Worm (Caenorhabditis elegans) whole organism, L1 larva: ENCODE data around the gene ptr-8.

Experiments used
- C34B4.2 ChIP-seq: sonication (generic microtip); optimal IDR thresholded peaks from 2 replicates; lab custom pipeline; 2017; ENCODE audit warnings: mild to moderate bottlenecking, missing genetic modification characterization, missing compliant biosample characterization
- Y116A8C.19 ChIP-seq: sonication (generic microtip); optimal IDR thresholded peaks from 2 replicates; lab custom pipeline; 2016; ENCODE audit warnings: missing compliant biosample characterization, missing genetic modification characterization, borderline replicate concordance
- aha-1 ChIP-seq: fragments of 150-350 bp; optimal IDR thresholded peaks from 2 replicates; lab custom pipeline; 2014; ENCODE audit warnings: missing biosample characterization, missing genetic modification characterization
- alr-1 ChIP-seq: fragments of 200-800 bp; sonication (Bioruptor generic); optimal IDR thresholded peaks from 2 replicates; lab custom pipeline; 2018; ENCODE audit warnings: borderline replicate concordance, mild to moderate bottlenecking, missing genetic modification characterization, missing compliant biosample characterization
- aly-2 ChIP-seq: fragments of 150-350 bp; optimal IDR thresholded peaks from 2 replicates; lab custom pipeline; 2014; ENCODE audit warnings: missing biosample characterization, missing genetic modification characterization
- ama-1 ChIP-seq: fragments of 150-350 bp; optimal IDR thresholded peaks from 2 replicates; lab custom pipeline; 2014
- blmp-1 ChIP-seq: fragments of 150-350 bp; optimal IDR thresholded peaks from 2 replicates; lab custom pipeline; 2014; ENCODE audit warnings: missing biosample characterization, missing genetic modification characterization
- ceh-63 ChIP-seq: fragments of 200-800 bp; sonication (Bioruptor generic); optimal IDR thresholded peaks from 2 replicates; lab custom pipeline; 2018; ENCODE audit warnings: mild to moderate bottlenecking, missing genetic modification characterization, missing compliant biosample characterization
- ceh-82 ChIP-seq, 3 experiments: fragments of 150-350 bp in 1 of 3; sonication (generic microtip) in 2 of 3; optimal IDR thresholded peaks; 2 replicates each; lab custom pipeline; 2014 to 2017; ENCODE audit warnings: missing biosample characterization in 3 of 3, missing genetic modification characterization in 3 of 3
- ces-1 ChIP-seq: fragments of 150-350 bp; optimal IDR thresholded peaks from 2 replicates; lab custom pipeline; 2014; ENCODE audit warnings: missing biosample characterization, missing genetic modification reagents, missing genetic modification characterization
- dsc-1 ChIP-seq: sonication (generic microtip); optimal IDR thresholded peaks from 2 replicates; lab custom pipeline; 2016; ENCODE audit warnings: mild to moderate bottlenecking, missing genetic modification characterization, missing compliant biosample characterization
- efl-3 ChIP-seq: fragments of 200-800 bp; sonication (Bioruptor generic); optimal IDR thresholded peaks from 2 replicates; lab custom pipeline; 2018; ENCODE audit warnings: mild to moderate bottlenecking, missing genetic modification characterization, missing compliant biosample characterization
- egl-27 ChIP-seq, 2 experiments: fragments of 150-350 bp in 1 of 2; sonication (generic microtip); optimal IDR thresholded peaks; 3 replicates each; lab custom pipeline; 2017 to 2018; ENCODE audit warnings: missing biosample characterization in 2 of 2, missing genetic modification characterization in 2 of 2, missing genetic modification reagents in 2 of 2
- elt-2 ChIP-seq: sonication (generic microtip); optimal IDR thresholded peaks from 2 replicates; lab custom pipeline; 2016; ENCODE audit warnings: missing genetic modification characterization, mild to moderate bottlenecking, inconsistent platforms, missing compliant biosample characterization, missing genetic modification reagents
- ets-5 ChIP-seq: fragments of 200-800 bp; sonication (Bioruptor generic); IDR thresholded peaks from 2 replicates; pipeline ENCODE4 v1.3.6; 2022; ENCODE audit warnings: missing genetic modification characterization, missing compliant biosample characterization
- fkh-10 ChIP-seq: sonication (generic microtip); optimal IDR thresholded peaks from 2 replicates; lab custom pipeline; 2017; ENCODE audit warnings: missing biosample characterization, missing genetic modification reagents, missing genetic modification characterization
- fkh-4 ChIP-seq: sonication (generic microtip); optimal IDR thresholded peaks from 2 replicates; lab custom pipeline; 2016; ENCODE audit warnings: missing compliant biosample characterization, missing genetic modification characterization, borderline replicate concordance
- fkh-8 ChIP-seq: sonication (generic microtip); optimal IDR thresholded peaks from 2 replicates; lab custom pipeline; 2016; ENCODE audit warnings: mild to moderate bottlenecking, missing genetic modification characterization, missing compliant biosample characterization
- fos-1 ChIP-seq: fragments of 150-350 bp; optimal IDR thresholded peaks from 2 replicates; lab custom pipeline; 2014; ENCODE audit warnings: missing biosample characterization, missing genetic modification characterization
- hpl-2 ChIP-seq: fragments of 150-350 bp; optimal IDR thresholded peaks from 2 replicates; lab custom pipeline; 2014; ENCODE audit warnings: missing biosample characterization, missing genetic modification reagents, missing genetic modification characterization
- irx-1 ChIP-seq: sonication (generic microtip); optimal IDR thresholded peaks from 2 replicates; lab custom pipeline; 2016; ENCODE audit warnings: missing genetic modification characterization, missing compliant biosample characterization
- isw-1 ChIP-seq: fragments of 200-800 bp; sonication (Bioruptor generic); IDR thresholded peaks from 2 replicates; pipeline ENCODE4 v1.3.6; 2022; ENCODE audit warnings: missing genetic modification characterization, missing compliant biosample characterization
- jun-1 ChIP-seq: fragments of 150-350 bp; optimal IDR thresholded peaks from 2 replicates; lab custom pipeline; 2014; ENCODE audit warnings: missing biosample characterization, missing genetic modification reagents, missing genetic modification characterization
- lin-14 ChIP-seq: fragments of 200-800 bp; sonication (Bioruptor generic); optimal IDR thresholded peaks from 2 replicates; lab custom pipeline; 2018; ENCODE audit warnings: mild to moderate bottlenecking, missing genetic modification characterization, moderate library complexity, missing compliant biosample characterization
- lin-15B ChIP-seq: fragments of 150-350 bp; sonication (generic microtip); optimal IDR thresholded peaks from 3 replicates; lab custom pipeline; 2014; ENCODE audit warnings: missing biosample characterization, missing genetic modification characterization
- lin-35 ChIP-seq, 2 experiments: fragments of 150-350 bp; optimal IDR thresholded peaks; 2 replicates each; lab custom pipeline; 2014; ENCODE audit warnings: missing biosample characterization in 2 of 2, missing genetic modification characterization in 2 of 2, missing genetic modification reagents in 2 of 2
- lin-39 ChIP-seq: fragments of 150-350 bp; optimal IDR thresholded peaks from 2 replicates; lab custom pipeline; 2014; ENCODE audit warnings: missing biosample characterization, missing genetic modification reagents, missing genetic modification characterization
- mef-2 ChIP-seq: fragments of 150-350 bp; optimal IDR thresholded peaks from 2 replicates; lab custom pipeline; 2014; ENCODE audit warnings: missing biosample characterization, missing genetic modification characterization
- mep-1 ChIP-seq: fragments of 150-350 bp; optimal IDR thresholded peaks from 2 replicates; lab custom pipeline; 2014; ENCODE audit warnings: missing biosample characterization, missing genetic modification characterization
- nhr-12 ChIP-seq: sonication (generic microtip); optimal IDR thresholded peaks from 2 replicates; lab custom pipeline; 2017; ENCODE audit warnings: missing biosample characterization, missing genetic modification characterization
- nhr-19 ChIP-seq: fragments of 200-800 bp; sonication (Bioruptor generic); conservative IDR thresholded peaks from 2 replicates; pipeline ENCODE4 v1.3.6; 2022; ENCODE audit warnings: missing genetic modification characterization, missing compliant biosample characterization
- nhr-28 ChIP-seq: fragments of 150-350 bp; optimal IDR thresholded peaks from 2 replicates; lab custom pipeline; 2014; ENCODE audit warnings: missing biosample characterization, missing genetic modification characterization
- nhr-47 ChIP-seq: sonication (generic microtip); optimal IDR thresholded peaks from 2 replicates; lab custom pipeline; 2016; ENCODE audit warnings: mild to moderate bottlenecking, missing genetic modification characterization, moderate library complexity, missing compliant biosample characterization
- nhr-71 ChIP-seq: sonication (generic microtip); optimal IDR thresholded peaks from 2 replicates; lab custom pipeline; 2016; ENCODE audit warnings: mild to moderate bottlenecking, missing genetic modification characterization, moderate library complexity, missing compliant biosample characterization
- nhr-76 ChIP-seq: sonication (generic microtip); optimal IDR thresholded peaks from 2 replicates; lab custom pipeline; 2017; ENCODE audit warnings: missing biosample characterization, missing genetic modification characterization
- nhr-84 ChIP-seq: sonication (generic microtip); optimal IDR thresholded peaks from 2 replicates; lab custom pipeline; 2017; ENCODE audit warnings: missing biosample characterization, missing genetic modification characterization
- nhr-85 ChIP-seq: sonication (generic microtip); peaks from one replicate; lab custom pipeline; 2016; ENCODE audit warnings: missing genetic modification characterization, inconsistent platforms, missing compliant biosample characterization
- rnt-1 ChIP-seq: sonication (generic microtip); optimal IDR thresholded peaks from 2 replicates; lab custom pipeline; 2016; ENCODE audit warnings: mild to moderate bottlenecking, missing genetic modification characterization, moderate library complexity, missing compliant biosample characterization
- snpc-4 ChIP-seq: fragments of 150-350 bp; optimal IDR thresholded peaks from 2 replicates; lab custom pipeline; 2014; ENCODE audit warnings: missing biosample characterization, missing genetic modification characterization
- snu-23 ChIP-seq: sonication (generic microtip); optimal IDR thresholded peaks from 2 replicates; lab custom pipeline; 2016; ENCODE audit warnings: missing genetic modification characterization, missing compliant biosample characterization
- sox-4 ChIP-seq: sonication (generic microtip); optimal IDR thresholded peaks from 2 replicates; lab custom pipeline; 2016; ENCODE audit warnings: missing genetic modification characterization, missing compliant biosample characterization
- sptf-1 ChIP-seq: fragments of 150-350 bp; optimal IDR thresholded peaks from 2 replicates; lab custom pipeline; 2014; ENCODE audit warnings: missing biosample characterization, missing genetic modification characterization
- swsn-7 ChIP-seq: sonication (generic microtip); optimal IDR thresholded peaks from 2 replicates; lab custom pipeline; 2016; ENCODE audit warnings: missing genetic modification characterization, missing compliant biosample characterization
- unc-130 ChIP-seq: fragments of 150-350 bp; optimal IDR thresholded peaks from 2 replicates; lab custom pipeline; 2017; ENCODE audit warnings: missing biosample characterization, missing genetic modification characterization, inconsistent platforms
- unc-30 ChIP-seq: sonication (generic microtip); optimal IDR thresholded peaks from 2 replicates; lab custom pipeline; 2017; ENCODE audit warnings: missing biosample characterization, missing genetic modification characterization
- unc-86 ChIP-seq: sonication (generic microtip); optimal IDR thresholded peaks from 2 replicates; lab custom pipeline; 2016; ENCODE audit warnings: missing genetic modification characterization, missing compliant biosample characterization
- xbp-1 ChIP-seq: sonication (generic microtip); optimal IDR thresholded peaks from 2 replicates; lab custom pipeline; 2016; ENCODE audit warnings: missing genetic modification characterization, missing compliant biosample characterization
- zag-1 ChIP-seq: fragments of 150-350 bp; optimal IDR thresholded peaks from 2 replicates; lab custom pipeline; 2014; ENCODE audit warnings: missing biosample characterization, missing genetic modification characterization
- zip-4 ChIP-seq: fragments of 200-800 bp; sonication (Bioruptor generic); optimal IDR thresholded peaks from 2 replicates; lab custom pipeline; 2018; ENCODE audit warnings: mild to moderate bottlenecking, missing genetic modification characterization, moderate library complexity, missing compliant biosample characterization
- ztf-11 ChIP-seq, 2 experiments: sonication (generic microtip); optimal IDR thresholded peaks; 2 replicates each; lab custom pipeline; 2016 to 2017; ENCODE audit warnings: missing genetic modification characterization in 2 of 2, missing biosample characterization in 1 of 2, missing compliant biosample characterization in 1 of 2
- ztf-4 ChIP-seq: fragments of 150-350 bp; optimal IDR thresholded peaks from 2 replicates; lab custom pipeline; 2014; ENCODE audit warnings: missing biosample characterization, missing genetic modification characterization

Gene ptr-8

ce11 chrII:10861305-10861704 lies 27.8 kb upstream of the ptr-8 start:
- no peak for TF ChIP-seq irx-1
- no peak for TF ChIP-seq efl-3 (GFP tag; lab: Kevin White, UChicago)
- no peak for TF ChIP-seq lin-15B (tag; lab: Kevin White, UChicago)
- TF ChIP-seq nhr-71 (tag; lab: Kevin White, UChicago), result no peak
- TF ChIP-seq nhr-12 (tag; lab: Kevin White, UChicago), result no peak
- no peak for TF ChIP-seq lin-35 (GFP tag; optimal IDR thresholded peaks at IDR 0.05; lab: Kevin White, UChicago)
- peak; percentile 22 for TF ChIP-seq nhr-85 (tag; lab: Kevin White, UChicago)
- no peak for TF ChIP-seq elt-2 (tag; lab: Kevin White, UChicago)

DNA sequence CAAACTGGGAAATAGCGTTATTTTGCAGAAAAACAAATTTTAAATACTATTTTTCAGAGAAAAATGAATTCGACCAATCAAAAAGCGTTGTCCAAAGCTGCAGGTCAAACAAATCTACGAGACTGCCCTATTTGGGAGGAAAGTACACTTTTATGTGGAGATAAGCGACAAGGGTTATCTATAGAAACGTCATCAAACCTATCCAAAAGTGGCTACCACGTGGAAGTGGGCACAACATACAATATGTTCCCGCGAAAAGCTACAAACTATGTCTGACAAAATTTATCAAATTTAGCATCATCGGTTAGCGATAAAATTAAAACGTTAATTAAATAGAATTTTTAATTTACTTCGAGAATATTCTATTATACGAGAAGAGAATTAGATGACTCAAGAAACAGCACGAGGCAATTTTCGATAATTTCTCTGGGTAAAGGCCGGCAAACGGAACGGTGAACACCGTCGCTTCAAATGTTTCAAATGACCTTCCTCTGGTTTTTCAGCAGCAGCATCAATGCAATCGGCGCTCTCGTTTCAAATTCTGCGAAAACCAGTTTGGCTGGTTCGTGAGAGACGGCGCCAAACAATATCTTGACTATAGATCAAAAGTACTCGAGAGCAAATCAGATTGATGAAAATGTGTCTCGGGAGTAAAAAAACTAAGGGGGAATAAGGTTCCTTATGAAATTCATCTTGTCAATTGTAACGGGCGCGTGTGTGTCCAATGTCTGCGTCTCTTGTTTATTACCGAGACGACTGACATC lies 27.2 kb upstream of the ptr-8 start:
- TF ChIP-seq unc-30 (tag; lab: Kevin White, UChicago) (no peak), nhr-19 (GFP tag; lab: Robert Waterston, UW) (no peak), unc-86 (tag; lab: Kevin White, UChicago) (no peak), nhr-12 (tag; lab: Kevin White, UChicago) (no peak), lin-39 (tag; lab: Kevin White, UChicago) (no peak), ztf-11 (tag; optimal IDR thresholded peaks at IDR 0.05; lab: Kevin White, UChicago) (no peak), mep-1 (tag; lab: Kevin White, UChicago) (peak; percentile 32), nhr-47 (tag; lab: Kevin White, UChicago) (no peak), dsc-1 (tag; lab: Kevin White, UChicago) (no peak), fkh-8 (tag; lab: Kevin White, UChicago) (no peak), mef-2 (tag; lab: Kevin White, UChicago) (no peak), nhr-28 (tag; lab: Kevin White, UChicago) (no peak), lin-14 (GFP tag; lab: Kevin White, UChicago) (peak; percentile 34), aly-2 (no peak), aha-1 (no peak), Y116A8C.19 (no peak), ets-5 (GFP tag; lab: Robert Waterston, UW) (no peak), nhr-84 (tag; lab: Kevin White, UChicago) (no peak), isw-1 (no peak), ama-1 (no peak), ces-1 (no peak), ceh-82 (tag; optimal IDR thresholded peaks at IDR 0.05; lab: Kevin White, UChicago) (no peak), ztf-4 (tag; lab: Kevin White, UChicago) (no peak), zag-1 (tag; lab: Kevin White, UChicago) (no peak), rnt-1 (no peak), fkh-10 (GFP tag; lab: Kevin White, UChicago) (no peak), sptf-1 (tag; lab: Kevin White, UChicago) (no peak), snu-23 (no peak), snpc-4 (tag; lab: Kevin White, UChicago) (no peak), zip-4 (no peak), blmp-1 (tag; lab: Kevin White, UChicago) (peak; percentile 31), egl-27 (tag; optimal IDR thresholded peaks at IDR 0.05; lab: Kevin White, UChicago) (no peak), ceh-63 (GFP tag; lab: Kevin White, UChicago) (no peak), jun-1 (tag; lab: Kevin White, UChicago) (no peak), lin-15B (tag; lab: Kevin White, UChicago) (no peak), nhr-85 (tag; lab: Kevin White, UChicago) (peak; percentile 74), xbp-1 (tag; lab: Kevin White, UChicago) (peak; percentile 19), nhr-76 (tag; lab: Kevin White, UChicago) (no peak), hpl-2 (no peak), fkh-4 (no peak), sox-4 (no peak), C34B4.2 (no peak), alr-1 (tag; lab: Kevin White, UChicago) (no peak), fos-1 (tag; lab: Kevin White, UChicago) (no peak), unc-130 (tag; lab: Kevin White, UChicago) (no peak), swsn-7 (tag; lab: Kevin White, UChicago) (no peak), nhr-71 (tag; lab: Kevin White, UChicago) (peak; percentile 27)
